Fruit fly (Drosophila melanogaster) Kc167 (cell line): ENCODE results near the gene SerRS.

Experiments
- Sin3A ChIP-seq: fragments of >200 bp; optimal IDR thresholded peaks from 2 replicates; lab custom pipeline; 2018; ENCODE audit warnings: missing external identifiers
- h ChIP-seq: fragments of >200 bp; optimal IDR thresholded peaks from 3 replicates; lab custom pipeline; 2018; ENCODE audit warnings: missing external identifiers
- insv ChIP-seq: fragments of >200 bp; optimal IDR thresholded peaks from 3 replicates; lab custom pipeline; 2018; ENCODE audit warnings: missing external identifiers
- psq ChIP-seq: fragments of >200 bp; optimal IDR thresholded peaks from 2 replicates; lab custom pipeline; 2017; ENCODE audit warnings: missing external identifiers
- ttk ChIP-seq: sonication (Bioruptor generic); optimal IDR thresholded peaks from 2 replicates; lab custom pipeline; 2017; ENCODE audit warnings: missing external identifiers

dm6 chr2L:2993702-2994101 lies 43.5 kb downstream of the SerRS start:
- TF ChIP-seq psq (lab: Kevin White, UChicago) (no peak), Sin3A (lab: Kevin White, UChicago) (no peak), ttk (lab: Kevin White, UChicago) (no peak), h (no peak), insv (lab: Kevin White, UChicago) (no peak)
